Worm (Caenorhabditis elegans) whole organism, late embryonic: ENCODE data around the gene lido-17.

Experiments
- F13H6.1 ChIP-seq: sonication (generic microtip); optimal IDR thresholded peaks from 2 replicates; lab custom pipeline; 2016; ENCODE audit warnings: missing genetic modification characterization, missing compliant biosample characterization
- ama-1 ChIP-seq: fragments of 150-350 bp; optimal IDR thresholded peaks from 2 replicates; lab custom pipeline; 2014
- ceh-9 ChIP-seq: sonication (generic microtip); optimal IDR thresholded peaks from 2 replicates; lab custom pipeline; 2016; ENCODE audit warnings: mild to moderate bottlenecking, missing genetic modification characterization, inconsistent platforms, missing compliant biosample characterization
- elt-2 ChIP-seq: sonication (generic microtip); optimal IDR thresholded peaks from 2 replicates; lab custom pipeline; 2016; ENCODE audit warnings: missing genetic modification reagents, missing genetic modification characterization, missing compliant biosample characterization
- hlh-30 ChIP-seq: sonication (generic microtip); optimal IDR thresholded peaks from 2 replicates; lab custom pipeline; 2017; ENCODE audit warnings: antibody characterized with exemption, missing genetic modification characterization, missing compliant biosample characterization; ENCODE audit not compliant: insufficient read depth

ce11 chrII:9374807-9375206 is 17.8 kb downstream of the lido-17 start, which contains the start of gene C06C3.12:
- no peak for TF ChIP-seq hlh-30 (tag; lab: Kevin White, UChicago)
- no peak for TF ChIP-seq elt-2 (tag; lab: Kevin White, UChicago)
- no peak for TF ChIP-seq ceh-9 (tag; lab: Kevin White, UChicago)
- TF ChIP-seq F13H6.1 (tag; lab: Kevin White, UChicago) = no peak
- no peak for TF ChIP-seq ama-1 (lab: Kevin White, UChicago)
